Fruit fly (Drosophila melanogaster) whole organism, prepupa: Measurements from ENCODE around the gene CG42673.

ENCODE experiments used
- Blimp-1 ChIP-seq: fragments of 200-800 bp; sonication (Bioruptor generic); optimal IDR thresholded peaks from 3 replicates; lab custom pipeline; 2017; ENCODE audit warnings: missing biosample characterization, missing genetic modification characterization, mild to moderate bottlenecking, moderate library complexity, missing genetic modification reagents
- CG10631 ChIP-seq: fragments of 200-800 bp; sonication (Bioruptor generic); optimal IDR thresholded peaks from 2 replicates; lab custom pipeline; 2016; ENCODE audit warnings: missing biosample characterization, missing genetic modification characterization
- CG1621 ChIP-seq: fragments of 200-800 bp; sonication (Bioruptor generic); optimal IDR thresholded peaks from 3 replicates; lab custom pipeline; 2018; ENCODE audit warnings: missing biosample characterization, mild to moderate bottlenecking, missing genetic modification characterization
- CG16779 ChIP-seq: fragments of 200-800 bp; sonication (Bioruptor generic); optimal IDR thresholded peaks from 3 replicates; lab custom pipeline; 2017; ENCODE audit warnings: missing biosample characterization, mild to moderate bottlenecking, missing genetic modification characterization
- CG4318 ChIP-seq: fragments of 200-800 bp; sonication (Bioruptor generic); optimal IDR thresholded peaks from 3 replicates; lab custom pipeline; 2017; ENCODE audit warnings: missing biosample characterization, mild to moderate bottlenecking, missing genetic modification characterization
- CG6854 ChIP-seq: fragments of 200-800 bp; sonication (Bioruptor generic); optimal IDR thresholded peaks from 2 replicates; lab custom pipeline; 2017; ENCODE audit warnings: missing biosample characterization, mild to moderate bottlenecking, missing genetic modification characterization
- Eip93F ChIP-seq: fragments of 200-800 bp; sonication (Bioruptor generic); optimal IDR thresholded peaks from 2 replicates; lab custom pipeline; 2016; ENCODE audit warnings: missing biosample characterization, mild to moderate bottlenecking, missing genetic modification characterization
- Lpt ChIP-seq: fragments of 200-800 bp; sonication (Bioruptor generic); optimal IDR thresholded peaks from 3 replicates; lab custom pipeline; 2016; ENCODE audit warnings: missing biosample characterization, missing genetic modification characterization
- Sox102F ChIP-seq: fragments of 200-800 bp; sonication (Bioruptor generic); optimal IDR thresholded peaks from 2 replicates; lab custom pipeline; 2016; ENCODE audit warnings: missing biosample characterization, mild to moderate bottlenecking, missing genetic modification characterization
- Sox15 ChIP-seq: fragments of 200-800 bp; sonication (Bioruptor generic); optimal IDR thresholded peaks from 3 replicates; lab custom pipeline; 2016; ENCODE audit warnings: missing biosample characterization, missing genetic modification characterization
- acj6 ChIP-seq: fragments of 200-800 bp; sonication (Bioruptor generic); optimal IDR thresholded peaks from 3 replicates; lab custom pipeline; 2016; ENCODE audit warnings: missing biosample characterization, missing genetic modification characterization
- fkh ChIP-seq: fragments of 200-800 bp; sonication (Bioruptor generic); optimal IDR thresholded peaks from 3 replicates; lab custom pipeline; 2017; ENCODE audit warnings: missing biosample characterization, mild to moderate bottlenecking, missing genetic modification characterization, moderate library complexity
- topi ChIP-seq: fragments of 200-800 bp; sonication (Bioruptor generic); optimal IDR thresholded peaks from 3 replicates; lab custom pipeline; 2016; ENCODE audit warnings: missing biosample characterization, missing genetic modification characterization

DNA sequence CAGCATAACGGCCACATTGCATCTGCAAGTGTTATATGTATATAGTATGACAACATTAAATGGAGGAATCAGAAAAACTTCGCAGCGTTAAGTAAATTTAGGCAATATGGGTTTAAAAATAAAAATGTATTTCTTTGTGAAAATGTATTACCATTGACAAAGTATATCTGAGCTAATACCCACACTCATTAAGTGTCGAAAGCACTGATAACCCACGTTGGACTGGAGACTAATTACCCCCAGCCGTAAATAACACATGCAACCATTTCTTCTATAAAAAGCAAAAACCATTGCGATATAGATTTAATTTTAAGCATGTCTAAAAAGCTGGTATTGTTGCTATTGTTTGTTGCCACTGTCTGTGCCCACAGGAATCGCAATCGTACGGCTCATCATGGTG is 90.8 kb downstream of the CG42673 start, which contains the start of gene CG8329:
- no peak for TF ChIP-seq Eip93F (GFP tag; lab: Kevin White, UChicago)
- TF ChIP-seq CG10631, result no peak
- no peak for TF ChIP-seq CG6854 (GFP tag; lab: Kevin White, UChicago)
- no peak for TF ChIP-seq Lpt (GFP tag; lab: Kevin White, UChicago)
- no peak for TF ChIP-seq topi (GFP tag; lab: Kevin White, UChicago)
- TF ChIP-seq CG4318 (GFP tag; lab: Kevin White, UChicago), result no peak
- no peak for TF ChIP-seq fkh (GFP tag; lab: Kevin White, UChicago)
- no peak for TF ChIP-seq CG1621 (tag; lab: Kevin White, UChicago)
- no peak for TF ChIP-seq Blimp-1 (GFP tag; lab: Kevin White, UChicago)
- TF ChIP-seq CG16779, result no peak
- no peak for TF ChIP-seq acj6 (GFP tag; lab: Kevin White, UChicago)
- TF ChIP-seq Sox102F (GFP tag; lab: Kevin White, UChicago), result no peak
- no peak for TF ChIP-seq Sox15
